Worm (Caenorhabditis elegans): ENCODE data around the gene W06G6.17.

Gene W06G6.17

DNA sequence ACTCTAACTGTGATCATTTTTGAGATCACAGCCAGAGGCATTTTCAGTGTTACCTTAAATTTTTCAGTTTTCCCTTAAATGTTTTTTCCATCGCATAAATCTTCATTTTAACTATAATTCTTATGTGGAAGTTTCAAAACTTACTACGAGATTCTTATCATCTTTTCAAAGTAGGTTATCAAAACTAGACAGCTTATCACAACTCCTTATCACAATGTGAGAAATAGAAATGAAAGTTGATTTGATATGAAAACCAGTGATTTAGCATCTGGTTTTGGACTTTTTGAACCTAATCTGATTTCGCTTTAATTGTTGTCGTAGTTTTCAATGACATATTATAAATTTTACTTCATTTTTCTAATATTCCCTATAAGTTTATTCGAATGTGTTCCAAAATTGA is 9.1 kb downstream of the W06G6.17 start, which contains the start of gene mltn-11:
mltn-11 (plus strand) TSS at position 276 of the 400 bp plus-strand sequence.
- TF ChIP-seq mab-5 (tag; optimal IDR thresholded peaks at IDR 0.05) (no peak), ham-2 (GFP tag; optimal IDR thresholded peaks at IDR 0.05) (no peak), M03D4.4 (tag; optimal IDR thresholded peaks at IDR 0.05) (no peak)

DNA sequence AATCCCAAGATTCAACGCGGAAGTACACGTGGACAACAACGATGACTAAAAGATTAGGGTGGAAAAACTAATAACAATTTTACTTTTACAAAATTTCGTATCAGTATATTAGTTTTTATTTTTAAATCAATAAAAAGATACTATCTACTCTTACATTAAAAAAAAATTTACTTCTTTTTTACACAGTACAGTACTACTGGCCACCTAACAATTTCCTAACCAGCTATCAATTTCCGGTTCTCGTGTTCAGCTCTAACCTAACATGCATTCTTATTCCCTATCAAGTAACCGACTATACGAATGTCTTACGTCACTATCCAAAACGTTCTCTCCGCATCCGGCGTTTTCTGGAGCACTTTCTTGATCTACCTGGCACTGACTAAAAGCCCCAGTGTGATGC is 15.5 kb downstream of the W06G6.17 start, which contains the start of gene srd-21:
srd-21 (plus strand) TSS at position 301 of the 400 bp plus-strand sequence.
- TF ChIP-seq ceh-83 (GFP tag; optimal IDR thresholded peaks at IDR 0.05) (no peak), nhr-12 (tag; optimal IDR thresholded peaks at IDR 0.05) (no peak), elt-1 (tag; optimal IDR thresholded peaks at IDR 0.05; ENCODE audit: borderline replicate concordance, insufficient read depth) (no peak)

DNA sequence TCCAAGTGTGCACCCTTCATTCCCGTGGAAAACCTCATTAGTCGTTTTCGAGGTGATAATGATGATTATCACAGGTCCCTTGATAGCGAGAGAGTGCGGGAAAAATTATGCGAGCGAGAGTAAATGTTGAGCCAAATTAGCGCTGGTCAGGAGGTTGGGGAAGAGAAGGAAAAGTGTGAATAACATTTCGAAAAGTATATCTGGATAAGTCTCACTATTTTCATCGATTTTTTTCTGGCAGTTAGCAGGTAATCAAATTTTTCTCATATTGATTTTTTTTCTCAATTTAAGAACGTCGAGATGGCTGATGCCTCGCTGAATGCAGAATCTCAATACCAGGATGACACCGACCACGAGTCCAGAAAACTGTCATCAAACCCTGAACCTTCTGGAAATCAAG is 16.1 kb downstream of the W06G6.17 start, which contains the start of gene W06G6.2:
W06G6.2 (plus strand) TSS at position 301 of the 400 bp plus-strand sequence.
- no peak for TF ChIP-seq hlh-1 (tag; optimal IDR thresholded peaks at IDR 0.05)
- TF ChIP-seq bed-3 (GFP tag; optimal IDR thresholded peaks at IDR 0.05), result no peak
- no peak for TF ChIP-seq flh-1 (GFP tag; optimal IDR thresholded peaks at IDR 0.05)
- TF ChIP-seq lin-13 (tag; optimal IDR thresholded peaks at IDR 0.05), result no peak
- TF ChIP-seq tbx-8 (GFP tag; optimal IDR thresholded peaks at IDR 0.05), result no peak
- TF ChIP-seq sem-2 (GFP tag; optimal IDR thresholded peaks at IDR 0.05), result no peak
- TF ChIP-seq ceh-83 (GFP tag; optimal IDR thresholded peaks at IDR 0.05), result no peak
- TF ChIP-seq drap-1 (GFP tag; optimal IDR thresholded peaks at IDR 0.05), result no peak
- TF ChIP-seq mab-5 (tag; optimal IDR thresholded peaks at IDR 0.05), result no peak
- no peak for TF ChIP-seq unc-62 (GFP tag; optimal IDR thresholded peaks at IDR 0.05)
- TF ChIP-seq nhr-2 (tag; optimal IDR thresholded peaks at IDR 0.05), result no peak
- no peak for TF ChIP-seq ztf-11 (tag; optimal IDR thresholded peaks at IDR 0.05)
- no peak for TF ChIP-seq nhr-12 (tag; optimal IDR thresholded peaks at IDR 0.05)
- TF ChIP-seq sptf-1 (tag; optimal IDR thresholded peaks at IDR 0.05), result no peak
- TF ChIP-seq nhr-237 (tag; optimal IDR thresholded peaks at IDR 0.05), result no peak
- TF ChIP-seq M03D4.4 (tag; optimal IDR thresholded peaks at IDR 0.05), result no peak
- no peak for TF ChIP-seq nhr-76 (tag; optimal IDR thresholded peaks at IDR 0.05)
- no peak for TF ChIP-seq lin-32 (GFP tag; optimal IDR thresholded peaks at IDR 0.05)
- no peak for TF ChIP-seq pha-4 (tag; optimal IDR thresholded peaks at IDR 0.05)
- no peak for TF ChIP-seq unc-39 (tag; optimal IDR thresholded peaks at IDR 0.05)

DNA sequence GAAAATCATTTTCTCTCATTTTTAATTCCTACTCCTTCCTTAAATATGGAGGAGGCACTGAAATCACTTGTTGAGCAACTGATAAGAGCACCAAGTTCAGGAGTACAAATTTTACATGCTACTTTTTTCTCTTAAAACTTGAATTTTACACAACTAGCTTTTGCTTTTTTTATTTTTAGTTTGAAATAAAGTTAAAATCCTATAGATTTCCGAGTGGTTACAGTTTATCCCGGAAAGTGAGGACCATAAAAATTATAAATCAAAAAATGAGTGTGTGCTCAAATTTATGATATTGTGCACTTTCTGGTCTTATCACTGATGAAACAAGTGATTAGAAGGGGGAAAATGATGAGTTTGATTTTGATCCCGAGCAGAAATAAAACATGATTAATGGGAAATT is 17.1 kb downstream of the W06G6.17 start, which contains the start of gene oac-53:
oac-53 (minus strand) TSS at position 9 of the 400 bp plus-strand sequence.
- no peak for TF ChIP-seq nhr-12 (tag; optimal IDR thresholded peaks at IDR 0.05)
- TF ChIP-seq cnd-1 (tag; optimal IDR thresholded peaks at IDR 0.05), result no peak
- no peak for TF ChIP-seq nhr-28 (tag; optimal IDR thresholded peaks at IDR 0.05)
- TF ChIP-seq tbx-8 (GFP tag; optimal IDR thresholded peaks at IDR 0.05), result no peak
- no peak for TF ChIP-seq M03D4.4 (tag; optimal IDR thresholded peaks at IDR 0.05)
- TF ChIP-seq ham-2 (GFP tag; optimal IDR thresholded peaks at IDR 0.05), result no peak
- no peak for TF ChIP-seq ceh-39 (tag; optimal IDR thresholded peaks at IDR 0.05)
- TF ChIP-seq ceh-83 (GFP tag; optimal IDR thresholded peaks at IDR 0.05), result no peak
- no peak for TF ChIP-seq blmp-1 (tag; optimal IDR thresholded peaks at IDR 0.05)
- no peak for TF ChIP-seq nhr-76 (tag; optimal IDR thresholded peaks at IDR 0.05)
- no peak for TF ChIP-seq unc-120 (tag; optimal IDR thresholded peaks at IDR 0.05; ENCODE audit: poor library complexity, severe bottlenecking)
- no peak for TF ChIP-seq pha-4 (tag; optimal IDR thresholded peaks at IDR 0.05)
- TF ChIP-seq elt-1 (tag; optimal IDR thresholded peaks at IDR 0.05; ENCODE audit: borderline replicate concordance, insufficient read depth), result no peak
- no peak for TF ChIP-seq lsy-2 (tag; optimal IDR thresholded peaks at IDR 0.05)
- TF ChIP-seq lin-13 (tag; optimal IDR thresholded peaks at IDR 0.05), result no peak
- TF ChIP-seq sem-2 (GFP tag; optimal IDR thresholded peaks at IDR 0.05), result no peak

DNA sequence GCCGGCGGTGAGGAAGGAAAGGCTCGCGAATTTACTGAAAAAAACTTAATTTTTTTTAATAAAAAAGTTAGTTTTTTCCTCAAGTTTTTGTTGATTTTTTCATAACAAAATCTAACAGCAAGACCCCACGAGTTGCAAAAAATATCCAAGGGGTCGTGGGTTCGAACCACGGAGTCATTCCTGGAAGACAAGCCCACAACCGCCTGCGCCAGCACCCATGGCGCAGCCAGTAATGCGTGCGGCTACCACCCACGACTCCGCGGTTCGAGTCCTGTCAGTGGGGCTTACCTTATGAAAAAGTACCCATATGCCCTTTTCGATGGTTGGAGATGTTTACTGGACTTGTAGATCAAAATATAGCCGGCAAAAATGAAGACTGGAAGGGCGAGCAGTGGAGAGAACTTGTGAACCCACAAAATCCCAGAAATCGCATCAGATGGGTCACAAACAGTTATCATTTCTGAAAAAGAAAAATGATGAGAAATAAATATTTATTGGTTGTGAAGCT is 22.2 kb downstream of the W06G6.17 start, which contains the start of gene Y70C5A.2:
Y70C5A.2 (minus strand) TSS at position 458 of the 508 bp plus-strand sequence.
- TF ChIP-seq unc-62 (GFP tag; optimal IDR thresholded peaks at IDR 0.05) (no peak), drap-1 (GFP tag; optimal IDR thresholded peaks at IDR 0.05) (no peak), unc-120 (tag; optimal IDR thresholded peaks at IDR 0.05; ENCODE audit: poor library complexity, severe bottlenecking) (no peak), elt-1 (tag; optimal IDR thresholded peaks at IDR 0.05; ENCODE audit: borderline replicate concordance, insufficient read depth) (no peak), zip-8 (tag; optimal IDR thresholded peaks at IDR 0.05) (no peak), nhr-237 (tag; optimal IDR thresholded peaks at IDR 0.05) (no peak), ztf-11 (tag; optimal IDR thresholded peaks at IDR 0.05) (no peak), ceh-39 (tag; optimal IDR thresholded peaks at IDR 0.05) (no peak), mab-5 (tag; optimal IDR thresholded peaks at IDR 0.05) (no peak), nhr-2 (tag; optimal IDR thresholded peaks at IDR 0.05) (no peak), ceh-83 (GFP tag; optimal IDR thresholded peaks at IDR 0.05) (no peak), sptf-1 (tag; optimal IDR thresholded peaks at IDR 0.05) (no peak), ceh-43 (GFP tag; optimal IDR thresholded peaks at IDR 0.05) (no peak), blmp-1 (tag; optimal IDR thresholded peaks at IDR 0.05) (no peak), M03D4.4 (tag; optimal IDR thresholded peaks at IDR 0.05) (no peak), elt-3 (tag; optimal IDR thresholded peaks at IDR 0.05) (no peak)

Data from whole organism, mixed stage, embryonic.